Worm (Caenorhabditis elegans): ENCODE data around the gene srb-16.

srb-16 gene

ce11 chrII:5172451-5172850, 21.7 kb upstream of the srb-16 start, which contains the start of gene C27D6.1:
TSS of gene C27D6.1 (plus strand) at chrII:5172751.
- TF ChIP-seq hlh-4 (tag; optimal IDR thresholded peaks at IDR 0.05) (no peak), efl-1 (optimal IDR thresholded peaks at IDR 0.05) (no peak), efl-1 (GFP tag; optimal IDR thresholded peaks at IDR 0.05 in 1 of 2) (no peak), ets-5 (GFP tag; IDR thresholded peaks at IDR 0.05) (no peak), jun-1 (tag; optimal IDR thresholded peaks at IDR 0.05) (no peak), unc-86 (tag; optimal IDR thresholded peaks at IDR 0.05) (no peak), snpc-4 (tag; optimal IDR thresholded peaks at IDR 0.05) (no peak), nhr-77 (tag; optimal IDR thresholded peaks at IDR 0.05) (no peak), mab-9 (GFP tag; IDR thresholded peaks at IDR 0.05) (no peak), fkh-4 (tag; optimal IDR thresholded peaks at IDR 0.05; ENCODE audit: borderline replicate concordance) (no peak), tlp-1 (tag; optimal IDR thresholded peaks at IDR 0.05) (no peak), nhr-47 (tag; optimal IDR thresholded peaks at IDR 0.05) (no peak), ceh-90 (tag; optimal IDR thresholded peaks at IDR 0.05) (no peak)

DNA sequence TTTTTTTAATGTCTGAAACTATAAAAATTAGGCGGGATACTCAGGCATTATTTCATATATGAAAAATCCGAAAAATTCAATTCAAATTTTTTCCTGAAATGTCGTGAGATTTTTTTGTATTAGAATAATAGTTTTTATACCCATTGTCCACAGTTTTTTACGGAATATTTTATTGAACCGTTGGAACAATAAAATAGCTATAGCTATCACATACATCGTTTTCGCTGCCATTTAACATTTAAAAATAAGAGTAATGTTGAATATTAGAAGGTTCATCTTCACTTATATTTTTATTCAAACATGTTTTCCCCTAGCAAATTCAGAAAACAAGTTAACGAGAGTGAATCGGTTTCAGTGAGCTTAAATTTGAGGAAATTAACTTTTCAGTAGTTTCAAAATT, 20.9 kb upstream of the srb-16 start, which contains the start of gene C27D6.15:
Gene C27D6.15 (plus strand): TSS at position 301 of the 400 bp plus-strand sequence.
- TF ChIP-seq C34B4.2 (tag; optimal IDR thresholded peaks at IDR 0.05), result no peak
- no peak for TF ChIP-seq pag-3 (tag; optimal IDR thresholded peaks at IDR 0.05; ENCODE audit: borderline replicate concordance, insufficient read depth)
- no peak for TF ChIP-seq nhr-71 (tag; optimal IDR thresholded peaks at IDR 0.05)
- no peak for TF ChIP-seq unc-98 (GFP tag; IDR thresholded peaks at IDR 0.05)
- TF ChIP-seq pqm-1 (tag; optimal IDR thresholded peaks at IDR 0.05), result no peak
- TF ChIP-seq ceh-88 (GFP tag; IDR thresholded peaks at IDR 0.05), result no peak
- no peak for TF ChIP-seq lir-3 (tag; optimal IDR thresholded peaks at IDR 0.05; ENCODE audit: poor library complexity)
- TF ChIP-seq sox-4 (tag; optimal IDR thresholded peaks at IDR 0.05), result no peak
- no peak for TF ChIP-seq vab-15 (tag; optimal IDR thresholded peaks at IDR 0.05)
- TF ChIP-seq nhr-237 (tag; optimal IDR thresholded peaks at IDR 0.05), result no peak
- no peak for TF ChIP-seq fos-1 (tag; optimal IDR thresholded peaks at IDR 0.05)
- no peak for TF ChIP-seq egl-13 (tag; optimal IDR thresholded peaks at IDR 0.05)
- TF ChIP-seq nhr-76 (tag; optimal IDR thresholded peaks at IDR 0.05), result no peak
- TF ChIP-seq skn-1 (tag; optimal IDR thresholded peaks at IDR 0.05), result no peak
- no peak for TF ChIP-seq nhr-20 (tag; optimal IDR thresholded peaks at IDR 0.05)
- no peak for TF ChIP-seq ceh-63 (GFP tag; optimal IDR thresholded peaks at IDR 0.05)
- no peak for TF ChIP-seq snu-23 (GFP tag; optimal IDR thresholded peaks at IDR 0.05)
- no peak for TF ChIP-seq elt-2 (tag; optimal IDR thresholded peaks at IDR 0.05)
- no peak for TF ChIP-seq efl-1 (optimal IDR thresholded peaks at IDR 0.05)
- TF ChIP-seq efl-1 (GFP tag; optimal IDR thresholded peaks at IDR 0.05 in 1 of 2), result no peak

DNA sequence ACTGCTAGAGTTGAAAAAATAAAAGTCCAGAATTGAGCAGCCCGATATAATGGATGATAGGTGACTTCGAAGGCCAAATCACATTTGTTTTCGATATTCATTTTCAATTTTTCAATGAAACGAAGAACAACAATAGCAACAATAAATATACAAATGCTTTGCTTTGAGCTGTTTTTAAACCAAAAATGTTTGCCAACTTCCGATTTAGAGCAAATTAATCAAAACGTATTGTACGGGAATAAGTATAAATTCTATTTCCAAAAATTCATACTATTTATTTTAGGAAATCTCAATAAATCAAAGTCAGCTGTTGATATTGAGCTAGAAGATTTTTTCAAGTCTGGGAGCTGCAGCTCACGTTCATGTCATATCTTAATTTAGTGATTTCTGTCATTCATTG, 20.2 kb upstream of the srb-16 start, which contains the start of gene srb-1:
Gene srb-1 (minus strand): TSS at position 101 of the 400 bp plus-strand sequence.
- TF ChIP-seq swsn-7 (tag; optimal IDR thresholded peaks at IDR 0.05) (no peak), nhr-12 (tag; optimal IDR thresholded peaks at IDR 0.05) (no peak), lin-35 (GFP tag; optimal IDR thresholded peaks at IDR 0.05) (no peak)

ce11 chrII:5166738-5167137, 16.0 kb upstream of the srb-16 start, which contains the start of gene srb-3:
TSS of gene srb-3 (minus strand) at chrII:5166838.
- no peak for TF ChIP-seq unc-86 (tag; optimal IDR thresholded peaks at IDR 0.05)
- no peak for TF ChIP-seq ztf-4 (tag; optimal IDR thresholded peaks at IDR 0.05)
- TF ChIP-seq fkh-4 (tag; optimal IDR thresholded peaks at IDR 0.05; ENCODE audit: borderline replicate concordance), result no peak
- TF ChIP-seq aly-2 (tag; optimal IDR thresholded peaks at IDR 0.05), result no peak

- TF ChIP-seq tbx-2 (tag; optimal IDR thresholded peaks at IDR 0.05) (no peak), hlh-17 (GFP tag; optimal IDR thresholded peaks at IDR 0.05; ENCODE audit: borderline replicate concordance) (no peak), lin-15B (tag; optimal IDR thresholded peaks at IDR 0.05) (no peak), aly-2 (tag; optimal IDR thresholded peaks at IDR 0.05) (no peak), unc-130 (tag; optimal IDR thresholded peaks at IDR 0.05) (no peak), nhr-19 (GFP tag; conservative IDR thresholded peaks at IDR 0.05) (no peak), pqm-1 (tag; optimal IDR thresholded peaks at IDR 0.05) (no peak), pax-3 (tag; optimal IDR thresholded peaks at IDR 0.05) (no peak), skn-1 (tag; optimal IDR thresholded peaks at IDR 0.05) (no peak), isw-1 (GFP tag; IDR thresholded peaks at IDR 0.05) (no peak), egl-13 (tag; optimal IDR thresholded peaks at IDR 0.05) (no peak), unc-86 (tag; optimal IDR thresholded peaks at IDR 0.05) (no peak), ceh-63 (GFP tag; optimal IDR thresholded peaks at IDR 0.05) (no peak), lin-14 (GFP tag; optimal IDR thresholded peaks at IDR 0.05) (no peak), ets-5 (GFP tag; IDR thresholded peaks at IDR 0.05) (no peak)
Measured at ce11 chrII:5163283-5163682, 12.6 kb upstream of the srb-16 start, which contains the start of gene srb-5. TSS of gene srb-5 (minus strand) at chrII:5163383.

Data from whole organism, L1 larva.